Fruit fly (Drosophila melanogaster): Measurements from ENCODE around the gene Aldh7A1.

Aldh7A1 gene

DNA sequence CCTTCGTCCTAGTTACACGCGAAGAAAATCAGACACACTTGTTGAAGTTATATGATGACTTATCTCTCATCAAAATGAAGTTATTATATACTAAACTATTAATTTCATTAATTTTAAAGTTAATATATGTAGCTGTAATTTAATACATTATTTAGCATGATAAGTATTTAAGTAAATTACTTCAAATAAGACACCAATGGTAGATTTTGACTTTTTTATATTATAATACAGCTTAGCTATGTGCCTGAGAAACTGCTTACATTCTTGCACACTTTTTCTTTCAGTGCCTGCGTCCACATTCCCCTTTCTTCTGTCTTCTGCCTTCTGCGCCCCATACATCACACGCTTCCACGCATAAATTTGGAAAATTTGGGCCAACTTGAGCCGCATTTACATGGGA is 17.1 kb downstream of the Aldh7A1 start (continued):
- TF ChIP-seq CkIIα-i1 (GFP tag; IDR thresholded peaks at IDR 0.05) (no peak), CG17829 (tag; optimal IDR thresholded peaks at IDR 0.05) (peak; percentile 17), CG4707 (GFP tag; optimal IDR thresholded peaks at IDR 0.05) (no peak), Antp (GFP tag; optimal IDR thresholded peaks at IDR 0.05) (no peak), CG10147 (GFP tag; optimal IDR thresholded peaks at IDR 0.05) (peak; percentile 26), al (GFP tag; IDR thresholded peaks at IDR 0.05) (no peak), CG1602 (GFP tag; optimal IDR thresholded peaks at IDR 0.05) (no peak), Fer3 (tag; optimal IDR thresholded peaks at IDR 0.05) (no peak), sna (GFP tag; IDR thresholded peaks at IDR 0.05; ENCODE audit: partially characterized antibody) (no peak), dmrt99B (tag; optimal IDR thresholded peaks at IDR 0.05) (peak; percentile 66), amos (GFP tag; IDR thresholded peaks at IDR 0.05; ENCODE audit: partially characterized antibody) (no peak), ab (GFP tag; optimal IDR thresholded peaks at IDR 0.05) (no peak), CG15479 (GFP tag; optimal IDR thresholded peaks at IDR 0.05) (no peak), Atf3 (GFP tag; optimal IDR thresholded peaks at IDR 0.05) (no peak), ro (GFP tag; IDR thresholded peaks at IDR 0.05) (no peak), Rx (GFP tag; IDR thresholded peaks at IDR 0.05) (no peak), NC2α (GFP tag; optimal IDR thresholded peaks at IDR 0.05) (no peak), HLH54F (GFP tag; optimal IDR thresholded peaks at IDR 0.05) (no peak), trem (tag; optimal IDR thresholded peaks at IDR 0.05) (peak; percentile 5), tna (GFP tag; IDR thresholded peaks at IDR 0.05; ENCODE audit: partially characterized antibody) (no peak), dimm (GFP tag; IDR thresholded peaks at IDR 0.05) (no peak), B-H2 (GFP tag; optimal IDR thresholded peaks at IDR 0.05) (no peak), YL-1 (GFP tag; optimal IDR thresholded peaks at IDR 0.05) (no peak), Opbp (GFP tag; IDR thresholded peaks at IDR 0.05; ENCODE audit: partially characterized antibody) (no peak), CG8089 (GFP tag; optimal IDR thresholded peaks at IDR 0.05) (no peak), CG7745 (tag; optimal IDR thresholded peaks at IDR 0.05) (no peak), Lpt (GFP tag; optimal IDR thresholded peaks at IDR 0.05) (no peak), ham (GFP tag; IDR thresholded peaks at IDR 0.05) (no peak), CG8924 (tag; optimal IDR thresholded peaks at IDR 0.05) (peak; percentile 50), jing (GFP tag; optimal IDR thresholded peaks at IDR 0.05) (no peak), Drgx (GFP tag; IDR thresholded peaks at IDR 0.05) (no peak), Dll (GFP tag; IDR thresholded peaks at IDR 0.05; ENCODE audit: partially characterized antibody) (no peak), CG11398 (GFP tag; optimal IDR thresholded peaks at IDR 0.05) (no peak), CG15269 (tag; optimal IDR thresholded peaks at IDR 0.05) (peak; percentile 37), CG16863 (GFP tag; optimal IDR thresholded peaks at IDR 0.05) (no peak), Trl (optimal IDR thresholded peaks at IDR 0.05) (no peak), Trl (GFP tag; optimal IDR thresholded peaks at IDR 0.05) (no peak), CG8359 (GFP tag; optimal IDR thresholded peaks at IDR 0.05; ENCODE audit: borderline replicate concordance) (no peak), CG10274 (GFP tag; optimal IDR thresholded peaks at IDR 0.05) (no peak), ERR (GFP tag; optimal IDR thresholded peaks at IDR 0.05) (no peak), Hmx (GFP tag; optimal IDR thresholded peaks at IDR 0.05) (no peak), chm (GFP tag; IDR thresholded peaks at IDR 0.05) (no peak), zfh1 (GFP tag; IDR thresholded peaks at IDR 0.05) (no peak), CG1024 (GFP tag; IDR thresholded peaks at IDR 0.05) (no peak), Max (GFP tag; optimal IDR thresholded peaks at IDR 0.05) (no peak), CG8388 (GFP tag; optimal IDR thresholded peaks at IDR 0.05) (peak; percentile 41), CG3995 (GFP tag; optimal IDR thresholded peaks at IDR 0.05) (no peak), lbe (GFP tag; optimal IDR thresholded peaks at IDR 0.05) (no peak), jumu (GFP tag; optimal IDR thresholded peaks at IDR 0.05) (no peak), Nf-YA (GFP tag; IDR thresholded peaks at IDR 0.05) (no peak), gcm2 (GFP tag; optimal IDR thresholded peaks at IDR 0.05) (no peak), CG5180 (GFP tag; optimal IDR thresholded peaks at IDR 0.05) (no peak), trh (GFP tag; optimal IDR thresholded peaks at IDR 0.05) (no peak)

Data from whole organism, embryonic.